Fruit fly (Drosophila melanogaster): Measurements from ENCODE around the gene dop.

Gene dop

DNA sequence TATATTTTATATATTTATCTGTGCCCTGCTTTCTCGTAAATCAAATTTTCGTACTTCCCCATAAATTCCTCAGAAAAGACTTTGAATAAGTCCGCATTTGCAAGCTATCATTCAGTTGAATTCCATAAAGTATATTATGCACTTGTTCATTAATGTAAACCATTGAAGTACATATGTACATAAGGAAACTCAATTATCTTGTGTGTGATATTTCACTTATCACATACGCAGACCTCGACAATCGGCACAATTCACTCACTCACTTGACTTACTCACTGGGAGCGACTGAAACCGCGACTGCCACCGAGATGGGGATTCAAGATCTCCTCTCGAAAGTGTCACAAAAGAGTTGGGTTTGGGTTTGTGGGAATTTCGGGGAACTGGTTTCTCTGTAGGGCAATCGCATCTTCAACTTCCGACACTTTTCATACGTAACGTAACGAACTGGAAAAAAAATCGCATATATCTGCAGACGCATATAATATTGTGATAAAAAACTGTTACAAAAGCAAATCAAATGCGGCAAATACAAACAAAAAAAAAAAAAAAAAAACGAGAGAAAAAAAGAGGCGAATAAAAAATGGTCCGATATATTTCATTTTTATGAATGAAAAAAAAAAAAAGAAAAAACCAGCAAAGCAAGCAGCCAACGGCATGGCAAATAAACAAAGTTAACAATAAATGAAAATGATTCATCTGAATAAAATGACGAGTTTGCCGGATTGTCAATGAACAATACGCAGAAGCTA, 31.4 kb downstream of the dop start (continued):
- no peak for TF ChIP-seq CG15479 (GFP tag; optimal IDR thresholded peaks at IDR 0.05)
- no peak for TF ChIP-seq CG17802 (tag; optimal IDR thresholded peaks at IDR 0.05)
- TF ChIP-seq Poxn (GFP tag; IDR thresholded peaks at IDR 0.05): no peak
- no peak for TF ChIP-seq NK7.1 (GFP tag; optimal IDR thresholded peaks at IDR 0.05)
- TF ChIP-seq fd102C (GFP tag; optimal IDR thresholded peaks at IDR 0.05): no peak
- TF ChIP-seq Adf1 (GFP tag; IDR thresholded peaks at IDR 0.05): no peak
- no peak for TF ChIP-seq crp (GFP tag; optimal IDR thresholded peaks at IDR 0.05)
- no peak for TF ChIP-seq CG32767 (GFP tag; IDR thresholded peaks at IDR 0.05)
- no peak for TF ChIP-seq ase (GFP tag; IDR thresholded peaks at IDR 0.05)
- TF ChIP-seq lilli (GFP tag; optimal IDR thresholded peaks at IDR 0.05): no peak
- TF ChIP-seq CG14710 (tag; optimal IDR thresholded peaks at IDR 0.05): no peak
- TF ChIP-seq CG17568 (GFP tag; optimal IDR thresholded peaks at IDR 0.05): peak; percentile 12
- TF ChIP-seq CG17361 (GFP tag; IDR thresholded peaks at IDR 0.05): no peak
- TF ChIP-seq crc (GFP tag; optimal IDR thresholded peaks at IDR 0.05): no peak
- no peak for TF ChIP-seq mld (GFP tag; IDR thresholded peaks at IDR 0.05; ENCODE audit: partially characterized antibody)
- no peak for TF ChIP-seq CG11723 (GFP tag; optimal IDR thresholded peaks at IDR 0.05)
- TF ChIP-seq oc (tag; optimal IDR thresholded peaks at IDR 0.05): no peak
- TF ChIP-seq CG5953 (GFP tag; IDR thresholded peaks at IDR 0.05): no peak
- no peak for TF ChIP-seq croc (GFP tag; conservative IDR thresholded peaks at IDR 0.05)
- peak; percentile 18 for TF ChIP-seq exex (tag; optimal IDR thresholded peaks at IDR 0.05)
- TF ChIP-seq CG13424 (tag; optimal IDR thresholded peaks at IDR 0.05): peak; percentile 10
- peak; percentile 28 for TF ChIP-seq odd (GFP tag; optimal IDR thresholded peaks at IDR 0.05)
- TF ChIP-seq CG18599 (GFP tag; optimal IDR thresholded peaks at IDR 0.05): peak; percentile 21
- peak; percentile 60 for TF ChIP-seq wek (GFP tag; optimal IDR thresholded peaks at IDR 0.05)
- peak; percentile 16 for TF ChIP-seq CG13296 (GFP tag; optimal IDR thresholded peaks at IDR 0.05)
- peak; percentile 16; the same call in 1 of the 3 replicates for TF ChIP-seq so (GFP tag; IDR thresholded peaks at IDR 0.05)
- peak; percentile 35; the same call in 1 of the 2 replicates for TF ChIP-seq HLH3B (GFP tag; IDR thresholded peaks at IDR 0.05)
- no peak for TF ChIP-seq CG8388 (GFP tag; optimal IDR thresholded peaks at IDR 0.05)
- peak; percentile 26 for TF ChIP-seq mirr (GFP tag; optimal IDR thresholded peaks at IDR 0.05)
- no peak for TF ChIP-seq CG17328 (GFP tag; IDR thresholded peaks at IDR 0.05)
- no peak for TF ChIP-seq Mrtf (GFP tag; IDR thresholded peaks at IDR 0.05)
- peak; percentile 7 for TF ChIP-seq gem (tag; optimal IDR thresholded peaks at IDR 0.05)
- TF ChIP-seq CG1233 (GFP tag; optimal IDR thresholded peaks at IDR 0.05): peak; percentile 3
- TF ChIP-seq CG17359 (tag; optimal IDR thresholded peaks at IDR 0.05): peak; percentile 68
- no peak for TF ChIP-seq gt (GFP tag; IDR thresholded peaks at IDR 0.05)
- 0 out of 2 replicates have a peak, but pooled peaks have one; percentile 6 for TF ChIP-seq CG10321 (GFP tag; IDR thresholded peaks at IDR 0.05)
- TF ChIP-seq CG15269 (tag; optimal IDR thresholded peaks at IDR 0.05): peak; percentile 25
- TF ChIP-seq CG1529 (GFP tag; optimal IDR thresholded peaks at IDR 0.05): peak; percentile 2
- no peak for TF ChIP-seq schlank (tag; optimal IDR thresholded peaks at IDR 0.05)
- TF ChIP-seq z (GFP tag; IDR thresholded peaks at IDR 0.05): 0 out of 3 replicates have a peak, but pooled peaks have one; percentile 44
- no peak for TF ChIP-seq CG10274 (GFP tag; optimal IDR thresholded peaks at IDR 0.05)
- no peak for TF ChIP-seq CG11247 (GFP tag; IDR thresholded peaks at IDR 0.05)
- no peak for TF ChIP-seq CG6791 (GFP tag; IDR thresholded peaks at IDR 0.05; ENCODE audit: partially characterized antibody)
- no peak for TF ChIP-seq sens-2 (GFP tag; IDR thresholded peaks at IDR 0.05)
- TF ChIP-seq ind (GFP tag; optimal IDR thresholded peaks at IDR 0.05): no peak
- TF ChIP-seq CG14667 (GFP tag; IDR thresholded peaks at IDR 0.05): no peak
- no peak for TF ChIP-seq Fer2 (tag; optimal IDR thresholded peaks at IDR 0.05)
- no peak for TF ChIP-seq CG6272 (GFP tag; IDR thresholded peaks at IDR 0.05)
- no peak for TF ChIP-seq ftz-f1 (GFP tag; optimal IDR thresholded peaks at IDR 0.05)

All from whole organism, embryonic.